Fruit fly (Drosophila melanogaster): ENCODE results near the gene CG11076.

dm6 chr4:1061095-1061432 is 29.5 kb upstream of the CG11076 start:
- TF ChIP-seq CG12155 (GFP tag; optimal IDR thresholded peaks at IDR 0.05) = no peak
- TF ChIP-seq Bteb2 (GFP tag; optimal IDR thresholded peaks at IDR 0.05) = no peak
- no peak for TF ChIP-seq ap (GFP tag; IDR thresholded peaks at IDR 0.05)
- no peak for TF ChIP-seq sqz (GFP tag; optimal IDR thresholded peaks at IDR 0.05)
- no peak for TF ChIP-seq CG4328 (GFP tag; optimal IDR thresholded peaks at IDR 0.05)
- TF ChIP-seq sc (optimal IDR thresholded peaks at IDR 0.05) = no peak
- TF ChIP-seq sc (GFP tag; optimal IDR thresholded peaks at IDR 0.05) = no peak
- no peak for TF ChIP-seq Chrac-16 (GFP tag; optimal IDR thresholded peaks at IDR 0.05)
- TF ChIP-seq cas (GFP tag; IDR thresholded peaks at IDR 0.05) = no peak
- no peak for TF ChIP-seq CG3995 (GFP tag; optimal IDR thresholded peaks at IDR 0.05)

Measured in whole organism, embryonic.